Worm (Caenorhabditis elegans) whole organism, early embryonic: ENCODE results near the gene T14B4.3.

ENCODE experiments used
- ama-1 ChIP-seq: fragments of 150-350 bp; optimal IDR thresholded peaks from 2 replicates; lab custom pipeline; 2014
- ceh-36 ChIP-seq: sonication (generic microtip); optimal IDR thresholded peaks from 2 replicates; lab custom pipeline; 2016; ENCODE audit warnings: missing genetic modification characterization, inconsistent platforms, missing compliant biosample characterization
- tbx-37 ChIP-seq: fragments of 200-800 bp; sonication (Bioruptor generic); conservative IDR thresholded peaks from 2 replicates; pipeline ENCODE4 v1.3.6; 2022; ENCODE audit warnings: missing genetic modification reagents, missing genetic modification characterization, missing compliant biosample characterization
- tra-4 ChIP-seq: sonication (generic microtip); optimal IDR thresholded peaks from 2 replicates; lab custom pipeline; 2017; ENCODE audit warnings: missing genetic modification characterization, missing compliant biosample characterization

ce11 chrII:6752850-6753249 is 18.1 kb downstream of the T14B4.3 start, which contains the start of gene F41G3.21:
- TF ChIP-seq tbx-37 (GFP tag; lab: Robert Waterston, UW) (no peak), ceh-36 (tag; lab: Kevin White, UChicago) (no peak), tra-4 (tag; lab: Kevin White, UChicago) (no peak), ama-1 (lab: Kevin White, UChicago) (no peak)
